Fruit fly (Drosophila melanogaster) whole organism, wandering third instar larva: ENCODE results near the gene alpha-Est9.

Experiments
- CG32264 ChIP-seq: fragments of 200-800 bp; sonication (Bioruptor generic); optimal IDR thresholded peaks from 2 replicates; lab custom pipeline; 2016; ENCODE audit warnings: missing biosample characterization, missing genetic modification characterization
- CG9705 ChIP-seq: fragments of 200-800 bp; sonication (Bioruptor generic); optimal IDR thresholded peaks from 2 replicates; lab custom pipeline; 2018; ENCODE audit warnings: missing biosample characterization, mild to moderate bottlenecking, missing genetic modification characterization
- CrebA ChIP-seq: fragments of 200-800 bp; sonication (Bioruptor generic); optimal IDR thresholded peaks from 2 replicates; lab custom pipeline; 2016; ENCODE audit warnings: missing biosample characterization, mild to moderate bottlenecking, missing genetic modification characterization, borderline replicate concordance
- Dfd ChIP-seq: fragments of >200 bp; optimal IDR thresholded peaks from 2 replicates; lab custom pipeline; 2017; ENCODE audit warnings: missing biosample characterization, missing genetic modification characterization
- Dif ChIP-seq: fragments of 200-275, 200-300 bp; sonication (Bioruptor generic); optimal IDR thresholded peaks from 2 replicates; lab custom pipeline; 2018; ENCODE audit warnings: missing biosample characterization, missing genetic modification characterization; ENCODE audit not compliant: partially characterized antibody
- GATAd ChIP-seq: sonication (Bioruptor generic); optimal IDR thresholded peaks from 2 replicates; lab custom pipeline; 2016; ENCODE audit warnings: missing biosample characterization, missing genetic modification characterization
- HLH106 ChIP-seq: fragments of 200-800 bp; optimal IDR thresholded peaks from 3 replicates; lab custom pipeline; 2019; ENCODE audit warnings: missing biosample characterization, mild to moderate bottlenecking, missing genetic modification characterization, moderate library complexity
- Hnf4 ChIP-seq: fragments of 200-800 bp; sonication (Bioruptor generic); optimal IDR thresholded peaks from 2 replicates; lab custom pipeline; 2016; ENCODE audit warnings: missing biosample characterization, mild to moderate bottlenecking, missing genetic modification characterization
- Hr78 ChIP-seq: fragments of >200 bp; optimal IDR thresholded peaks from 2 replicates; lab custom pipeline; 2017; ENCODE audit warnings: missing biosample characterization, missing genetic modification characterization
- Hr83 ChIP-seq: fragments of 200-300 bp; sonication (Bioruptor generic); optimal IDR thresholded peaks from 2 replicates; lab custom pipeline; 2016; ENCODE audit warnings: missing biosample characterization, mild to moderate bottlenecking, missing genetic modification characterization, moderate library complexity; ENCODE audit not compliant: poor library complexity, severe bottlenecking
- Jra ChIP-seq: sonication (Bioruptor generic); optimal IDR thresholded peaks from 2 replicates; lab custom pipeline; 2016; ENCODE audit warnings: missing biosample characterization, missing genetic modification characterization
- Myc ChIP-seq: fragments of >200 bp; optimal IDR thresholded peaks from 2 replicates; lab custom pipeline; 2017
- N ChIP-seq: fragments of >200 bp; optimal IDR thresholded peaks from 2 replicates; lab custom pipeline; 2018; ENCODE audit warnings: missing biosample characterization, missing external identifiers, missing genetic modification characterization
- OdsH ChIP-seq: fragments of 200-800 bp; sonication (Bioruptor generic); optimal IDR thresholded peaks from 2 replicates; lab custom pipeline; 2016; ENCODE audit warnings: missing biosample characterization, mild to moderate bottlenecking, missing genetic modification characterization
- Rel ChIP-seq, 2 experiments: fragments of 200-800 bp; sonication (Bioruptor generic) in 1 of 2; optimal IDR thresholded peaks; 2 replicates in 1 of 2; 3 replicates in 1 of 2; lab custom pipeline; 2016 to 2019; ENCODE audit warnings: mild to moderate bottlenecking in 2 of 2, missing biosample characterization in 2 of 2, missing genetic modification characterization in 2 of 2, moderate library complexity in 1 of 2
- Sp1 ChIP-seq: fragments of 200-800 bp; sonication (Bioruptor generic); optimal IDR thresholded peaks from 3 replicates; lab custom pipeline; 2019; ENCODE audit warnings: missing biosample characterization, mild to moderate bottlenecking, missing genetic modification characterization, moderate library complexity
- Vsx2 ChIP-seq: fragments of 200-300, 225-300 bp; sonication (Bioruptor generic); optimal IDR thresholded peaks from 2 replicates; lab custom pipeline; 2018; ENCODE audit warnings: missing biosample characterization, missing genetic modification characterization; ENCODE audit not compliant: partially characterized antibody
- br ChIP-seq: fragments of 200-800 bp; sonication (Bioruptor generic); optimal IDR thresholded peaks from 2 replicates; lab custom pipeline; 2016; ENCODE audit warnings: missing biosample characterization, missing genetic modification characterization
- brk ChIP-seq: fragments of 200-800 bp; sonication (Bioruptor generic); optimal IDR thresholded peaks from 2 replicates; lab custom pipeline; 2016; ENCODE audit warnings: missing biosample characterization, mild to moderate bottlenecking, missing genetic modification characterization
- dmrt93B ChIP-seq: fragments of 200-800 bp; sonication (Bioruptor generic); optimal IDR thresholded peaks from 2 replicates; lab custom pipeline; 2018; ENCODE audit warnings: missing biosample characterization, mild to moderate bottlenecking, missing genetic modification characterization
- dsf ChIP-seq: sonication (Bioruptor generic); optimal IDR thresholded peaks from 2 replicates; lab custom pipeline; 2016; ENCODE audit warnings: missing biosample characterization, missing genetic modification characterization, borderline replicate concordance
- foxo ChIP-seq, 2 experiments: fragments of 200-800 bp; sonication (Bioruptor generic); optimal IDR thresholded peaks; 2 replicates in 1 of 2; 3 replicates in 1 of 2; lab custom pipeline; 2016 to 2017; ENCODE audit warnings: missing biosample characterization in 2 of 2, missing genetic modification characterization in 2 of 2
- fru ChIP-seq: fragments of 200-800 bp; sonication (Bioruptor generic); optimal IDR thresholded peaks from 3 replicates; lab custom pipeline; 2016; ENCODE audit warnings: missing biosample characterization, mild to moderate bottlenecking, missing genetic modification characterization
- h ChIP-seq: fragments of 200-800 bp; sonication (Bioruptor generic); optimal IDR thresholded peaks from 3 replicates; lab custom pipeline; 2016; ENCODE audit warnings: missing biosample characterization, mild to moderate bottlenecking, missing genetic modification characterization
- jim ChIP-seq: fragments of 175-275, 200-325 bp; sonication (Bioruptor generic); optimal IDR thresholded peaks from 2 replicates; lab custom pipeline; 2016; ENCODE audit warnings: missing biosample characterization, mild to moderate bottlenecking, missing genetic modification characterization
- lola ChIP-seq: fragments of >200 bp; optimal IDR thresholded peaks from 2 replicates; lab custom pipeline; 2017; ENCODE audit warnings: missing biosample characterization, missing genetic modification characterization
- pan ChIP-seq: fragments of >200 bp; optimal IDR thresholded peaks from 2 replicates; lab custom pipeline; 2017
- rgr ChIP-seq: fragments of 200-800 bp; sonication (Bioruptor generic); optimal IDR thresholded peaks from 3 replicates; lab custom pipeline; 2016; ENCODE audit warnings: missing biosample characterization, mild to moderate bottlenecking, missing genetic modification characterization
- sage ChIP-seq: fragments of 200-800 bp; sonication (Bioruptor generic); optimal IDR thresholded peaks from 2 replicates; lab custom pipeline; 2016; ENCODE audit warnings: missing biosample characterization, mild to moderate bottlenecking, missing genetic modification characterization
- usp ChIP-seq: fragments of >200 bp; optimal IDR thresholded peaks from 2 replicates; lab custom pipeline; 2017; ENCODE audit warnings: missing biosample characterization, missing genetic modification characterization

The alpha-Est9 gene

DNA sequence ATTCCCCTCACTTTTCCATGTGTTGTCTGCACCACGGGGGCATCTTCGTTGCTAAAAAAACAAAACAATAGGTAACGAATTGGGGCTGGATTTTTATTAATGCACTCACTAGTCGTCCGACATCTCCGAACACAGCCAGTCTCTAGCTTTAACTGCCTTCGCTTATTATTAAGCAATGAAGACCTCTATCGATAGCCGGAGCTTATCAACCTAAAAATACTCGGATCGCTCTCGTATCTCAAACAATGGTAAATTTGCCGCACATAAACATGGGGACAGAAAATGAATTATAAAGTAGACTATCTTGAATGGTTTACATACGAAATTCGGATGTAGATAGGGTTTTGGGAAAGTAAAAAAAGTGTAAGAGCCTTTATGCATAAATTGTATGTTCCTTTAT, 33.5 kb upstream of the alpha-Est9 start, which contains the start of gene alpha-Est4:
Gene alpha-Est4, minus strand, starts transcription at position 181 of the 400 bp plus-strand sequence.
- TF ChIP-seq CG9705 (GFP tag; lab: Kevin White, UChicago) (no peak), CrebA (no peak), pan (no peak), N (GFP tag; lab: Kevin White, UChicago) (no peak), dmrt93B (GFP tag; lab: Kevin White, UChicago) (no peak), rgr (GFP tag; lab: Kevin White, UChicago) (no peak), Hnf4 (GFP tag; lab: Kevin White, UChicago) (no peak), jim (GFP tag; lab: Kevin White, UChicago) (no peak), Hr83 (GFP tag; lab: Kevin White, UChicago) (no peak), sage (GFP tag; lab: Kevin White, UChicago) (no peak), fru (no peak), lola (no peak), Myc (lab: Kevin White, UChicago) (no peak), foxo (GFP tag; optimal IDR thresholded peaks at IDR 0.05; lab: Kevin White, UChicago) (no peak), Rel (GFP tag; optimal IDR thresholded peaks at IDR 0.05; lab: Kevin White, UChicago) (no peak), Rel (tag; optimal IDR thresholded peaks at IDR 0.05; lab: Kevin White, UChicago) (no peak), Dfd (GFP tag; lab: Kevin White, UChicago) (no peak)
- TF ChIP-seq, all 38 proteins: peak for 0

DNA sequence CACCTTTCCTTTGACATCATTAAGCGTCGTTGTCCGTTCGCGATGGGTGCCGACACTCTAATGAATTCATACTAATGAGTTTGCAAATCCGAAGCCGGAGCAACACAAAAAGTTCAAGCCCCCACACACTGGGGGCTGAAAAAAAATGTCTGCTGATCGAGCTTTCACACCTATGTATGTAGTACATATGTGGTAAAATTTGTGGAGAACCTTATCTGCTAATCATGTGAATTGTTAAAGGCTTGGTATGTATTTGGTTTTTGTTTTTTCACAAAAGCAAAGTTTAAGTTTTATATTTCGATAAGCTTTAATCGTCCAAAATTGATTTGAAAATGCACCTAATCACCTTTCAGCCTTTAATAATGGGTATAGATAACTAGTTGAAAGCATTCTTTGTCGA, 31.4 kb upstream of the alpha-Est9 start, which contains the start of gene alpha-Est5:
Gene alpha-Est5, minus strand, starts transcription at position 110 of the 400 bp plus-strand sequence.
- TF ChIP-seq lola (no peak), Vsx2 (GFP tag; lab: Kevin White, UChicago) (no peak), CG32264 (GFP tag; lab: Kevin White, UChicago) (no peak), Dif (peak; percentile 24), jim (GFP tag; lab: Kevin White, UChicago) (no peak), sage (GFP tag; lab: Kevin White, UChicago) (no peak), Jra (GFP tag; lab: Kevin White, UChicago) (no peak), foxo (GFP tag; optimal IDR thresholded peaks at IDR 0.05; lab: Kevin White, UChicago) (no peak), dsf (GFP tag; lab: Kevin White, UChicago) (no peak), HLH106 (no peak), pan (no peak), usp (GFP tag; lab: Kevin White, UChicago) (no peak), Hr78 (GFP tag; lab: Kevin White, UChicago) (no peak), Sp1 (GFP tag; lab: Kevin White, UChicago) (no peak), CG9705 (GFP tag; lab: Kevin White, UChicago) (no peak), brk (GFP tag; lab: Kevin White, UChicago) (no peak), CrebA (peak; percentile 70), Hnf4 (GFP tag; lab: Kevin White, UChicago) (no peak), br (no peak), Rel (GFP tag; optimal IDR thresholded peaks at IDR 0.05; lab: Kevin White, UChicago) (no peak), Rel (tag; optimal IDR thresholded peaks at IDR 0.05; lab: Kevin White, UChicago) (peak; percentile 26), h (no peak), Hr83 (GFP tag; lab: Kevin White, UChicago) (peak; percentile 31), GATAd (GFP tag; lab: Kevin White, UChicago) (no peak)
- TF ChIP-seq, all 38 proteins: peak for 4

DNA sequence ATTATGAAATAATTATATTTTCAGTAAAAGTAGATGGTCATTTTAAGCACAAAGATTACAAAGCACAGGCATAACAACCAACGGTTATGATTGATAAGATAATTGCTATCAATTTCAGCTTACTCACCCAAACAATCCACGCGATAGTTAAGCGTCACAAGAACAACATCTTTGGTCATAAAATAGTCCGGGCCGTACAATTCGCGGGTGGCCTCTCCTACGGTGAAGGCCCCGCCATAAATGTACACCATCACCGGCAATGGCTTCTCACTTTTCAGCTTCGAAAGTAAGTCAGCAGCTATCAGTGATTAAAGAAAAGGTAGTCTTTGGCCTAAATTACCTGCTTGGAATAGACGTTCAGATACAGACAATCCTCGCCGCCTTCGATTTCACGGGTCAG, 30.7 kb upstream of the alpha-Est9 start:
- no peak for TF ChIP-seq lola
- TF ChIP-seq Sp1 (GFP tag; lab: Kevin White, UChicago) = no peak
- TF ChIP-seq fru = no peak
- no peak for TF ChIP-seq Jra (GFP tag; lab: Kevin White, UChicago)
- TF ChIP-seq rgr (GFP tag; lab: Kevin White, UChicago) = no peak
- no peak for TF ChIP-seq Rel (GFP tag; optimal IDR thresholded peaks at IDR 0.05; lab: Kevin White, UChicago)
- TF ChIP-seq Rel (tag; optimal IDR thresholded peaks at IDR 0.05; lab: Kevin White, UChicago) = no peak
- TF ChIP-seq OdsH (GFP tag; lab: Kevin White, UChicago) = no peak
- TF ChIP-seq dmrt93B (GFP tag; lab: Kevin White, UChicago) = no peak
- TF ChIP-seq Dfd (GFP tag; lab: Kevin White, UChicago) = no peak

DNA sequence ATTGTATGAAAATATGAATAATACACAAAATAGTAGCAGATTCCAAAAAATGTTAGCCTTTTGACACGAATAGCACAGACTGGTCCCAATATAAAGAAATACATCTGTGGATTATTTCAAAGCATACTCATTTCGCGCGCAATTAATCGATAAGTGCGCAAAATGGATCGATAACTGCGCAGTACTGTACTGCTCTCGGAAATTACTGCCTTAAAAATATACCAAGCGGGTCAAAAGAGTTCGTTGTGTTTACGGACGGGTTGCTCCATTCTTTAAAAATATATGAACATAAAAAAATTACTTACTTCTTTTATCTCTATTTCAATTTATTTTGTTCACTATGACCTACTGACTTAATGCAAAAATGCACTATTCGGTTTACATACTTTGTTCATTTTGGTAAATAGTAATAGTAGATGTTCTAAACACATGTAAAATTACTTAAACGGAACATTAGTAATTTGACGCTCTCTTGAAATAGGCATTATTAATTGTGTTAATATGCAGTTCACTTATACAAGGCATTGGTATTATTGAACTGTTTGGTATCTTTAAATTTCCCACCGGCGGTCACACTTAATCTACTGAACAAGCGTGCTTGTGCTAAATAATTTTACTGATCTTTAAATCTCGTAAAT, 25.4 kb upstream of the alpha-Est9 start, which contains the start of the genes Rtnl2 and alphaTub84D:
Gene Rtnl2, minus strand, starts transcription at position 58 of the 638 bp plus-strand sequence.
Gene alphaTub84D, plus strand, starts transcription at position 570 of the 638 bp plus-strand sequence.
- TF ChIP-seq br (no peak), dsf (GFP tag; lab: Kevin White, UChicago) (no peak), CrebA (no peak), HLH106 (no peak)
